Fruit fly (Drosophila melanogaster) whole organism, embryonic: Measurements from ENCODE around the gene SmydA-9.
A peak's percentile ranks its signal among the peaks of the same experiment; 100 is the strongest.

Source experiments
- Aef1 ChIP-seq: fragments of 200-800 bp; sonication (Bioruptor generic); IDR thresholded peaks from 3 replicates; pipeline ENCODE4 v1.3.6; 2022; ENCODE audit warnings: missing biosample characterization, missing genetic modification characterization
- BEAF-32 ChIP-seq: fragments of 200-800 bp; sonication (Bioruptor generic); optimal IDR thresholded peaks from 3 replicates; lab custom pipeline; 2017; ENCODE audit warnings: missing biosample characterization, missing genetic modification characterization, mild to moderate bottlenecking, moderate library complexity, missing genetic modification reagents
- CG10543 ChIP-seq: fragments of 200-800 bp; sonication (Bioruptor generic); optimal IDR thresholded peaks from 3 replicates; lab custom pipeline; 2017; ENCODE audit warnings: missing biosample characterization, mild to moderate bottlenecking, missing genetic modification characterization, moderate library complexity
- CG10979 ChIP-seq: fragments of 200-800 bp; sonication (Bioruptor generic); optimal IDR thresholded peaks from 2 replicates; lab custom pipeline; 2018; ENCODE audit warnings: missing biosample characterization, mild to moderate bottlenecking, missing genetic modification characterization, moderate library complexity
- CG14710 ChIP-seq: fragments of 200-800 bp; sonication (Bioruptor generic); optimal IDR thresholded peaks from 3 replicates; lab custom pipeline; 2019; ENCODE audit warnings: missing biosample characterization, mild to moderate bottlenecking, missing genetic modification characterization, moderate library complexity
- CG14860 ChIP-seq: fragments of 200-800 bp; sonication (Bioruptor generic); IDR thresholded peaks from 3 replicates; pipeline ENCODE4 v1.3.6; 2022; ENCODE audit warnings: missing biosample characterization, missing genetic modification characterization; ENCODE audit not compliant: partially characterized antibody
- CG16813 ChIP-seq: fragments of 200-800 bp; sonication (Bioruptor generic); IDR thresholded peaks from 3 replicates; pipeline ENCODE4 v1.3.6; 2022; ENCODE audit warnings: missing biosample characterization, missing genetic modification characterization; ENCODE audit not compliant: partially characterized antibody
- CG31441 ChIP-seq: fragments of 200-800 bp; sonication (Bioruptor generic); IDR thresholded peaks from 2 replicates; pipeline ENCODE4 v1.3.6; 2022; ENCODE audit warnings: missing biosample characterization, missing genetic modification characterization
- CG33557 ChIP-seq: fragments of 200-800 bp; sonication (Bioruptor generic); optimal IDR thresholded peaks from 2 replicates; lab custom pipeline; 2019; ENCODE audit warnings: missing biosample characterization, mild to moderate bottlenecking, missing genetic modification characterization, moderate library complexity
- CG3407 ChIP-seq: fragments of 200-800 bp; sonication (Bioruptor generic); optimal IDR thresholded peaks from 2 replicates; lab custom pipeline; 2018; ENCODE audit warnings: missing biosample characterization, mild to moderate bottlenecking, missing genetic modification characterization
- CG4820 ChIP-seq: fragments of 200-800 bp; sonication (Bioruptor generic); optimal IDR thresholded peaks from 3 replicates; lab custom pipeline; 2016; ENCODE audit warnings: missing biosample characterization, missing genetic modification characterization
- CG9797 ChIP-seq: fragments of 200-800 bp; sonication (Bioruptor generic); optimal IDR thresholded peaks from 3 replicates; lab custom pipeline; 2018; ENCODE audit warnings: missing biosample characterization, mild to moderate bottlenecking, missing genetic modification characterization
- Dp ChIP-seq: fragments of 200-800 bp; sonication (Bioruptor generic); optimal IDR thresholded peaks from 2 replicates; lab custom pipeline; 2018; ENCODE audit warnings: missing biosample characterization, mild to moderate bottlenecking, missing genetic modification characterization, moderate library complexity
- Dref ChIP-seq: fragments of 200-800 bp; sonication (Bioruptor generic); IDR thresholded peaks from 2 replicates; pipeline ENCODE4 v1.3.6; 2022; ENCODE audit warnings: missing biosample characterization, missing genetic modification characterization
- E2f2 ChIP-seq: fragments of 200-800 bp; sonication (Bioruptor generic); IDR thresholded peaks from 2 replicates; pipeline ENCODE4 v1.3.6; 2022; ENCODE audit warnings: missing biosample characterization, missing genetic modification characterization
- Fer2 ChIP-seq: fragments of 200-800 bp; sonication (Bioruptor generic); optimal IDR thresholded peaks from 2 replicates; lab custom pipeline; 2018; ENCODE audit warnings: missing biosample characterization, mild to moderate bottlenecking, missing genetic modification characterization, moderate library complexity
- HLH4C ChIP-seq: fragments of 200-800 bp; sonication (Bioruptor generic); IDR thresholded peaks from 3 replicates; pipeline ENCODE4 v1.3.6; 2022; ENCODE audit warnings: missing biosample characterization, missing genetic modification characterization; ENCODE audit not compliant: partially characterized antibody
- HmgD ChIP-seq: fragments of 200-800 bp; sonication (Bioruptor generic); optimal IDR thresholded peaks from 3 replicates; lab custom pipeline; 2016; ENCODE audit warnings: missing biosample characterization, missing genetic modification characterization
- HmgZ ChIP-seq: fragments of 200-800 bp; sonication (Bioruptor generic); optimal IDR thresholded peaks from 2 replicates; lab custom pipeline; 2018; ENCODE audit warnings: missing biosample characterization, mild to moderate bottlenecking, missing genetic modification characterization
- Hmr ChIP-seq: fragments of 200-800 bp; sonication (Bioruptor generic); optimal IDR thresholded peaks from 3 replicates; lab custom pipeline; 2017; ENCODE audit warnings: mild to moderate bottlenecking, missing biosample characterization, missing genetic modification reagents, missing genetic modification characterization
- MBD-R2 ChIP-seq: fragments of 200-800 bp; sonication (Bioruptor generic); IDR thresholded peaks from 2 replicates; pipeline ENCODE4 v1.3.6; 2022; ENCODE audit warnings: missing biosample characterization, missing genetic modification characterization
- MESR4 ChIP-seq: fragments of 200-800 bp; sonication (Bioruptor generic); optimal IDR thresholded peaks from 2 replicates; lab custom pipeline; 2018; ENCODE audit warnings: missing biosample characterization, mild to moderate bottlenecking, missing genetic modification characterization, moderate library complexity
- Opbp ChIP-seq: fragments of 200-800 bp; sonication (Bioruptor generic); IDR thresholded peaks from 3 replicates; pipeline ENCODE4 v1.3.6; 2022; ENCODE audit warnings: missing biosample characterization, missing genetic modification characterization; ENCODE audit not compliant: partially characterized antibody
- Optix ChIP-seq: fragments of 200-800 bp; sonication (Bioruptor generic); IDR thresholded peaks from 3 replicates; pipeline ENCODE4 v1.3.6; 2022; ENCODE audit warnings: missing biosample characterization, missing genetic modification characterization
- Rx ChIP-seq: fragments of 200-800 bp; sonication (Bioruptor generic); IDR thresholded peaks from 2 replicates; pipeline ENCODE4 v1.3.6; 2022; ENCODE audit warnings: missing biosample characterization, missing genetic modification characterization
- Sry-β ChIP-seq: fragments of 200-800 bp; sonication (Bioruptor generic); optimal IDR thresholded peaks from 2 replicates; lab custom pipeline; 2018; ENCODE audit warnings: missing biosample characterization, mild to moderate bottlenecking, missing genetic modification characterization, moderate library complexity
- Tbp ChIP-seq: fragments of >200 bp; optimal IDR thresholded peaks from 2 replicates; lab custom pipeline; 2018; ENCODE audit warnings: missing biosample characterization, missing genetic modification characterization
- amos ChIP-seq: fragments of 200-800 bp; sonication (Bioruptor generic); IDR thresholded peaks from 2 replicates; pipeline ENCODE4 v1.3.6; 2022; ENCODE audit warnings: missing biosample characterization, missing genetic modification characterization; ENCODE audit not compliant: partially characterized antibody
- cad ChIP-seq: fragments of >200 bp; optimal IDR thresholded peaks from 2 replicates; lab custom pipeline; 2017; ENCODE audit warnings: missing biosample characterization, missing genetic modification characterization
- chif ChIP-seq, 2 experiments: fragments of 200-800 bp; sonication (Bioruptor generic); optimal IDR thresholded peaks; 3 replicates each; lab custom pipeline; 2016; ENCODE audit warnings: missing biosample characterization in 2 of 2, missing genetic modification characterization in 2 of 2
- crp ChIP-seq, 2 experiments: fragments of 200-800 bp; sonication (Bioruptor generic); optimal IDR thresholded peaks; 2 replicates in 1 of 2; 3 replicates in 1 of 2; lab custom pipeline; 2017; ENCODE audit warnings: missing biosample characterization in 2 of 2, missing genetic modification characterization in 2 of 2, mild to moderate bottlenecking in 1 of 2, moderate library complexity in 1 of 2
- dm ChIP-seq: fragments of 200-800 bp; sonication (Bioruptor generic); optimal IDR thresholded peaks from 3 replicates; lab custom pipeline; 2016; ENCODE audit warnings: missing biosample characterization, missing genetic modification characterization
- ftz-f1 ChIP-seq: fragments of 200-800 bp; sonication (Bioruptor generic); optimal IDR thresholded peaks from 2 replicates; lab custom pipeline; 2016; ENCODE audit warnings: missing biosample characterization, missing genetic modification characterization
- gfzf ChIP-seq: fragments of 200-800 bp; sonication (Bioruptor generic); optimal IDR thresholded peaks from 2 replicates; lab custom pipeline; 2016; ENCODE audit warnings: missing biosample characterization, mild to moderate bottlenecking, missing genetic modification characterization, moderate library complexity
- gsb ChIP-seq: fragments of 200-800 bp; sonication (Bioruptor generic); IDR thresholded peaks from 2 replicates; pipeline ENCODE4 v1.3.6; 2022; ENCODE audit warnings: missing biosample characterization, missing genetic modification characterization
- hb ChIP-seq: fragments of 200-800 bp; sonication (Bioruptor generic); IDR thresholded peaks from 3 replicates; pipeline ENCODE4 v1.3.6; 2022; ENCODE audit warnings: missing biosample characterization, missing genetic modification characterization; ENCODE audit not compliant: partially characterized antibody
- hkb ChIP-seq, 2 experiments: fragments of 200-800 bp in 1 of 2; fragments of >200 bp in 1 of 2; sonication (Bioruptor generic) in 1 of 2; IDR thresholded peaks in 1 of 2; optimal IDR thresholded peaks in 1 of 2; 2 replicates each; pipeline versions ENCODE4 v1.3.6 to Lab custom; 2017 to 2022; ENCODE audit warnings: missing biosample characterization in 1 of 2, missing genetic modification characterization in 1 of 2
- ind ChIP-seq: fragments of 200-800 bp; sonication (Bioruptor generic); optimal IDR thresholded peaks from 3 replicates; lab custom pipeline; 2016; ENCODE audit warnings: missing biosample characterization, missing genetic modification characterization
- inv ChIP-seq: fragments of 200-800 bp; sonication (Bioruptor generic); IDR thresholded peaks from 2 replicates; pipeline ENCODE4 v1.3.6; 2022; ENCODE audit warnings: missing biosample characterization, missing genetic modification characterization; ENCODE audit not compliant: partially characterized antibody
- nmo ChIP-seq: fragments of 200-800 bp; sonication (Bioruptor generic); optimal IDR thresholded peaks from 2 replicates; lab custom pipeline; 2018; ENCODE audit warnings: missing biosample characterization, mild to moderate bottlenecking, missing genetic modification characterization, moderate library complexity
- pfk ChIP-seq: fragments of 200-800 bp; sonication (Bioruptor generic); optimal IDR thresholded peaks from 2 replicates; lab custom pipeline; 2018; ENCODE audit warnings: missing biosample characterization, mild to moderate bottlenecking, missing genetic modification characterization, moderate library complexity
- phol ChIP-seq: fragments of 200-800 bp; sonication (Bioruptor generic); optimal IDR thresholded peaks from 3 replicates; lab custom pipeline; 2018; ENCODE audit warnings: missing biosample characterization, mild to moderate bottlenecking, missing genetic modification characterization, moderate library complexity
- row ChIP-seq: fragments of 200-800 bp; sonication (Bioruptor generic); IDR thresholded peaks from 3 replicates; pipeline ENCODE4 v1.3.6; 2022; ENCODE audit warnings: missing biosample characterization, missing genetic modification characterization
- sob ChIP-seq: fragments of 200-800 bp; sonication (Bioruptor generic); IDR thresholded peaks from 2 replicates; pipeline ENCODE4 v1.3.6; 2022; ENCODE audit warnings: missing biosample characterization, missing genetic modification characterization
- tin ChIP-seq: fragments of 200-800 bp; sonication (Bioruptor generic); optimal IDR thresholded peaks from 3 replicates; lab custom pipeline; 2016; ENCODE audit warnings: missing biosample characterization, missing genetic modification characterization
- unc-4 ChIP-seq: fragments of 200-800 bp; sonication (Bioruptor generic); IDR thresholded peaks from 2 replicates; pipeline ENCODE4 v1.3.6; 2022; ENCODE audit warnings: missing biosample characterization, missing genetic modification characterization; ENCODE audit not compliant: partially characterized antibody
- vnd ChIP-seq: fragments of 200-800 bp; sonication (Bioruptor generic); IDR thresholded peaks from 3 replicates; pipeline ENCODE4 v1.3.6; 2022; ENCODE audit warnings: missing biosample characterization, missing genetic modification characterization; ENCODE audit not compliant: partially characterized antibody
- z ChIP-seq: fragments of 200-800 bp; sonication (Bioruptor generic); IDR thresholded peaks from 3 replicates; pipeline ENCODE4 v1.3.6; 2022; ENCODE audit warnings: missing biosample characterization, missing genetic modification characterization

SmydA-9 gene

DNA sequence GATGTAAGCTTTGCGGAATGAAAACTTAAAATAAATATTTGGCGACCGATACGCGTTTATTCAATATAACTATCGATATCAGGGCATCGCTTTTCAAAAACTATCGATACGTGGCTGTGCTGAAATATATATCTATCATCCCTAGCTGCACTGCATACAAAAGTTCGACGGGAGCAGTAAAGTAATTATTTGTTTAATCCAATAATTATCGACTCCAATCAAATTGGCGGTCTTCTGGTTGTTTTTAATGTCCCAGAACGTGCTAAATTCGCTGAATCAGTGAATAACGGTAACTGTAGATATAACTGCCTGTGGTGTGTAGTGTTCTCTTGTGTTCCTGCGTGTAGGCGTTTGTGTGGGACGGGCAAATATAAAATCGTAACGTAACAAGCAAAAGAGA, 47.6 kb downstream of the SmydA-9 start, which contains the start of gene mei-P26 (continued):
- TF ChIP-seq CG31441 (GFP tag; lab: Robert Waterston, UW) (no peak), chif (GFP tag; optimal IDR thresholded peaks at IDR 0.05; lab: Kevin White, UChicago) (no peak), HmgD (no peak), Sry-β (GFP tag; lab: Kevin White, UChicago) (no peak), ftz-f1 (GFP tag; lab: Kevin White, UChicago) (no peak), CG33557 (GFP tag; lab: Kevin White, UChicago) (no peak), ind (GFP tag; lab: Kevin White, UChicago) (no peak), cad (no peak), sob (no peak)

DNA sequence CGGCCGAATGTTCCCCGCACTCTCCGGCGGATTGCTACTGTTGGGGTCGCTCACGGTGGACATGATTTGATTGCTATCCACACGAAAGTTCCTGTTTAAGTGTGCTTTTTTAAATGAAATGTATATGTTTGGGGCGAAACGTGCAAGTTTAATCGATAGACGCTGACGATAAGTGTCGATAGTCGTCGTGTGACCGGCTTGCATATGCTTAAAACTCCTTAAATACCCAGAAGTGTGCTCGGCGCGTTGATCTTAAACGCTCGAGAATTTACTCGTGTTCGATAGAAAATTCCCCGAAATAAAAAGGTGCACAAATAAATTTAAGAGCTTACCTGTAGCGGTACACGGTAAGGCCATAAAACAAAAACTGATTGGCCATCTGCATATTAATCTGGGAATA, 48.8 kb downstream of the SmydA-9 start, which contains the start of the genes Zpr1 and CG44532:
Gene Zpr1, minus strand, starts transcription at position 179 of the 400 bp plus-strand sequence.
Gene CG44532, plus strand, starts transcription at position 181 of the 400 bp plus-strand sequence.
- TF ChIP-seq Rx (GFP tag; lab: Robert Waterston, UW) (no peak), row (peak; percentile 32; the same call in 1 of the 3 replicates), HmgD (no peak), HmgZ (tag; lab: Kevin White, UChicago) (peak; percentile 25), phol (no peak), Opbp (peak; percentile 74), tin (GFP tag; lab: Kevin White, UChicago) (no peak), Dref (GFP tag; lab: Robert Waterston, UW) (peak; percentile 74), Fer2 (no peak), CG10979 (tag; lab: Kevin White, UChicago) (no peak), E2f2 (GFP tag; lab: Robert Waterston, UW) (peak; percentile 73), Aef1 (GFP tag; lab: Robert Waterston, UW) (no peak), Optix (GFP tag; lab: Robert Waterston, UW) (no peak), crp (GFP tag; optimal IDR thresholded peaks at IDR 0.05; lab: Kevin White, UChicago) (peak in 1 of 2 experiments; percentile 30), CG16813 (GFP tag; lab: Robert Waterston, UW) (peak; percentile 69), Hmr (GFP tag; lab: Kevin White, UChicago) (no peak), Dp (GFP tag; lab: Kevin White, UChicago) (peak; percentile 60), CG4820 (GFP tag; lab: Kevin White, UChicago) (no peak), MESR4 (GFP tag; lab: Kevin White, UChicago) (peak; percentile 33), Tbp (GFP tag; lab: Kevin White, UChicago) (no peak), CG14710 (tag; lab: Kevin White, UChicago) (peak; percentile 18), CG14860 (GFP tag; lab: Robert Waterston, UW) (peak; percentile 59), gfzf (GFP tag; lab: Kevin White, UChicago) (peak; percentile 70), vnd (GFP tag; lab: Robert Waterston, UW) (peak; percentile 62), nmo (GFP tag; lab: Kevin White, UChicago) (no peak), amos (GFP tag; lab: Robert Waterston, UW) (peak; percentile 74), z (no peak), BEAF-32 (peak; percentile 73), unc-4 (GFP tag; lab: Robert Waterston, UW) (peak; percentile 69), CG10543 (GFP tag; lab: Kevin White, UChicago) (no peak), dm (GFP tag; lab: Kevin White, UChicago) (peak; percentile 60), CG9797 (GFP tag; lab: Kevin White, UChicago) (peak; percentile 21), MBD-R2 (GFP tag; lab: Robert Waterston, UW) (peak; percentile 66), pfk (no peak), gsb (GFP tag; lab: Robert Waterston, UW) (no peak), CG3407 (no peak), HLH4C (GFP tag; lab: Robert Waterston, UW) (peak; percentile 64; the same call in 2 of the 3 replicates), hkb (optimal IDR thresholded peaks at IDR 0.05; lab: Kevin White, UChicago) (no peak), hkb (GFP tag; IDR thresholded peaks at IDR 0.05; lab: Robert Waterston, UW) (no peak), hb (0 out of 3 replicates have a peak, but pooled peaks have one; percentile 17), inv (peak; percentile 52)
